Worm (Caenorhabditis elegans): ENCODE measurements around the gene srj-53.

srj-53 gene

ce11 chrV:731330-731729 is 36.8 kb upstream of the srj-53 start (continued):
- TF ChIP-seq lsy-27 (tag; optimal IDR thresholded peaks at IDR 0.05; ENCODE audit: borderline replicate concordance, insufficient read depth) (no peak), B0336.3 (GFP tag; IDR thresholded peaks at IDR 0.05) (peak; percentile 96), Y56A3A.18 (GFP tag; IDR thresholded peaks at IDR 0.05) (peak; percentile 46; the same call in 1 of the 2 replicates), cebp-1 (GFP tag; IDR thresholded peaks at IDR 0.05) (peak; percentile 33; the same call in 1 of the 2 replicates), cebp-1 (tag; optimal IDR thresholded peaks at IDR 0.05) (peak; percentile 89), B0035.1 (tag; optimal IDR thresholded peaks at IDR 0.05) (peak; percentile 32), attf-6 (GFP tag; IDR thresholded peaks at IDR 0.05) (no peak), die-1 (tag; optimal IDR thresholded peaks at IDR 0.05) (peak; percentile 57), zim-3 (tag; optimal IDR thresholded peaks at IDR 0.05) (no peak), F10E7.11 (tag; optimal IDR thresholded peaks at IDR 0.05) (no peak), akir-1 (GFP tag; optimal IDR thresholded peaks at IDR 0.05) (no peak), nhr-120 (GFP tag; IDR thresholded peaks at IDR 0.05) (no peak), cebp-2 (GFP tag; IDR thresholded peaks at IDR 0.05) (0 out of 2 replicates have a peak, but pooled peaks have one; percentile 61), let-607 (tag; optimal IDR thresholded peaks at IDR 0.05) (peak in 1 of 2 experiments; percentile 85), aptf-3 (GFP tag; IDR thresholded peaks at IDR 0.05) (no peak), F22D6.2 (tag; optimal IDR thresholded peaks at IDR 0.05) (peak; percentile 84), ceh-27 (GFP tag; optimal IDR thresholded peaks at IDR 0.05) (peak; percentile 41), let-526 (GFP tag; IDR thresholded peaks at IDR 0.05) (peak; percentile 96), snpc-1.3 (tag; optimal IDR thresholded peaks at IDR 0.05; ENCODE audit: insufficient read depth) (no peak), attf-3 (GFP tag; conservative IDR thresholded peaks at IDR 0.05) (no peak), aptf-2 (GFP tag; conservative IDR thresholded peaks at IDR 0.05) (no peak), rec-8 (tag; optimal IDR thresholded peaks at IDR 0.05) (no peak), him-1 (tag; optimal IDR thresholded peaks at IDR 0.05) (no peak), egl-44 (GFP tag; IDR thresholded peaks at IDR 0.05) (peak; percentile 88; the same call in 1 of the 2 replicates), nhr-80 (tag; optimal IDR thresholded peaks at IDR 0.05) (peak; percentile 97), B0019.2 (GFP tag; conservative IDR thresholded peaks at IDR 0.05) (no peak), sdz-38 (tag; optimal IDR thresholded peaks at IDR 0.05) (no peak), egl-18 (GFP tag; IDR thresholded peaks at IDR 0.05) (no peak), tbp1 (GFP tag; optimal IDR thresholded peaks at IDR 0.05) (peak; percentile 63), mxl-1 (tag; optimal IDR thresholded peaks at IDR 0.05) (no peak), D2030.7 (GFP tag; IDR thresholded peaks at IDR 0.05) (no peak), Y53G8AR.9 (GFP tag; conservative IDR thresholded peaks at IDR 0.05) (peak; percentile 75; the same call in 1 of the 2 replicates), somi-1 (GFP tag; optimal IDR thresholded peaks at IDR 0.05) (peak; percentile 89), madf-8 (GFP tag; conservative IDR thresholded peaks at IDR 0.05) (no peak), dox-1 (GFP tag; IDR thresholded peaks at IDR 0.05) (peak; percentile 60; the same call in 1 of the 2 replicates), chd-7 (tag; optimal IDR thresholded peaks at IDR 0.05) (peak; percentile 93), nhr-179 (tag; optimal IDR thresholded peaks at IDR 0.05) (no peak), F49E8.2 (tag; optimal IDR thresholded peaks at IDR 0.05; ENCODE audit: insufficient read depth) (no peak), ekl-4 (GFP tag; IDR thresholded peaks at IDR 0.05) (peak; percentile 78), ztf-28 (GFP tag; IDR thresholded peaks at IDR 0.05) (no peak), nhr-90 (tag; optimal IDR thresholded peaks at IDR 0.05) (peak; percentile 79), hmg-20 (GFP tag; IDR thresholded peaks at IDR 0.05) (no peak), ceh-79 (tag; optimal IDR thresholded peaks at IDR 0.05) (no peak), unc-130 (GFP tag; optimal IDR thresholded peaks at IDR 0.05) (no peak), madf-3 (GFP tag; IDR thresholded peaks at IDR 0.05) (peak; percentile 64; the same call in 1 of the 2 replicates), rpc-1 (optimal IDR thresholded peaks at IDR 0.05) (no peak), rpc-1 (tag; optimal IDR thresholded peaks at IDR 0.05) (no peak), attf-5 (GFP tag; optimal IDR thresholded peaks at IDR 0.05) (peak; percentile 81), C06A6.2 (GFP tag; conservative IDR thresholded peaks at IDR 0.05) (peak; percentile 84)
